Worm (Caenorhabditis elegans) whole organism, early embryonic: ENCODE measurements around the gene C05D12.3.

ENCODE experiments used
- ama-1 ChIP-seq: fragments of 150-350 bp; optimal IDR thresholded peaks from 2 replicates; lab custom pipeline; 2014
- ceh-13 ChIP-seq: fragments of 200-800 bp; sonication (Bioruptor generic); optimal IDR thresholded peaks from 2 replicates; lab custom pipeline; 2018; ENCODE audit warnings: mild to moderate bottlenecking, missing genetic modification characterization, missing compliant biosample characterization
- tra-4 ChIP-seq: sonication (generic microtip); optimal IDR thresholded peaks from 2 replicates; lab custom pipeline; 2017; ENCODE audit warnings: missing genetic modification characterization, missing compliant biosample characterization

DNA sequence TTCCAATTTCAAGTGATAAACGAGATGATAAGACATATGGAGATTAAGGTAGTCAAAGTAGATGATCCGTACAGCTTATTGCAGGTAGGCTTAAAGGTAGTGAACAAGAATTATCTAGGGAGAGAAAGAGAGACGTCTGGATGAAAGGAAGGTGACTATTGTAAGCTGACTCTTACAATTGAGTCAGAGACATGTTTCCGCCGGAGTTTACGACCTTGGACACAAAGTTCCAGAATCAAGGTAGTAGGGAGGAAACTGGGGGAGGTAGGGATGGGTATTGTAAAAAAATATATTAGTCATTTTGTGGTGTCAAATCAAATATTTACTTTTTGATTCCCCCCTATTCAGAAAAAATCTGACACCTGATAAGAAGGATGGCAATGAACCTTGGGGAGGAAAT, 32.7 kb upstream of the C05D12.3 start:
- TF ChIP-seq tra-4 (tag; lab: Kevin White, UChicago) (no peak), ama-1 (no peak), ceh-13 (GFP tag; lab: Kevin White, UChicago) (no peak)
